Worm (Caenorhabditis elegans) whole organism, L2 larva: ENCODE data around the gene rhy-1.

Experiments used
- F13H6.1 ChIP-seq: sonication (generic microtip); optimal IDR thresholded peaks from 2 replicates; lab custom pipeline; 2016; ENCODE audit warnings: missing genetic modification characterization, missing compliant biosample characterization
- ceh-82 ChIP-seq: fragments of 150-350 bp; optimal IDR thresholded peaks from 2 replicates; lab custom pipeline; 2014; ENCODE audit warnings: missing biosample characterization, missing genetic modification characterization
- egl-27 ChIP-seq: sonication (generic microtip); optimal IDR thresholded peaks from 3 replicates; lab custom pipeline; 2017; ENCODE audit warnings: missing biosample characterization, missing genetic modification reagents, missing genetic modification characterization
- elt-3 ChIP-seq: sonication (generic microtip); optimal IDR thresholded peaks from 2 replicates; lab custom pipeline; 2017; ENCODE audit warnings: missing biosample characterization, missing genetic modification characterization
- nhr-237 ChIP-seq: fragments of 150-350 bp; optimal IDR thresholded peaks from 2 replicates; lab custom pipeline; 2014; ENCODE audit warnings: missing biosample characterization, missing genetic modification characterization
- skn-1 ChIP-seq: sonication (generic microtip); optimal IDR thresholded peaks from 2 replicates; lab custom pipeline; 2017; ENCODE audit warnings: missing biosample characterization, missing genetic modification characterization
- snpc-4 ChIP-seq: fragments of 150-350 bp; optimal IDR thresholded peaks from 2 replicates; lab custom pipeline; 2014; ENCODE audit warnings: missing biosample characterization, missing genetic modification characterization
- zag-1 ChIP-seq: fragments of 150-350 bp; optimal IDR thresholded peaks from 2 replicates; lab custom pipeline; 2014; ENCODE audit warnings: missing biosample characterization, missing genetic modification characterization

DNA sequence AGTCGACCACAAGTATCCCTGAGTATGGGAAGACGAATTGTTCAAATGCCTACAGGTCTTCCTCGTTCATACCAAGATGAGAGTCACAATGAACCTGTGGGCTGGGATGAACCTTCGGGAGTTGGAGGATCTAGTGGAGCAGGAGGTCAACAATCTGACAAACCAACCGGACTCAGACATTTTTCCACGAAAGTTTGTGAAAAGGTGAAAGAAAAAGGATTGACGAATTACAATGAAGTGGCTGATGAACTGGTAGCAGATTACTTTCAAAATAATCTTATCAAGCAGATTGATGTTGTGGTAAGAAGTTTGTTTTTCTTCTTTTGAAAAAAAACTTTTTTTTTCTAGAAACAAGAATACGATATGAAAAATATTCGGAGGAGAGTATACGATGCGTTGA, 8.9 kb downstream of the rhy-1 start:
- no peak for TF ChIP-seq elt-3 (tag; lab: Kevin White, UChicago)
- TF ChIP-seq nhr-237 (tag; lab: Kevin White, UChicago): no peak
- TF ChIP-seq egl-27 (tag; lab: Kevin White, UChicago): no peak
- TF ChIP-seq skn-1 (tag; lab: Kevin White, UChicago): no peak
- no peak for TF ChIP-seq snpc-4
- TF ChIP-seq F13H6.1 (tag; lab: Kevin White, UChicago): no peak
- TF ChIP-seq zag-1 (tag; lab: Kevin White, UChicago): no peak
- no peak for TF ChIP-seq ceh-82 (tag; lab: Kevin White, UChicago)
